Worm (Caenorhabditis elegans) whole organism, mixed stage, embryonic: ENCODE data around the gene B0302.2.

Experiments used
- M03D4.4 ChIP-seq: sonication (generic microtip); optimal IDR thresholded peaks from 2 replicates; lab custom pipeline; 2017; ENCODE audit warnings: mild to moderate bottlenecking, missing genetic modification characterization, missing compliant biosample characterization
- ceh-39 ChIP-seq: fragments of 150-350 bp; optimal IDR thresholded peaks from 2 replicates; lab custom pipeline; 2014; ENCODE audit warnings: missing biosample characterization, missing genetic modification characterization
- elt-1 ChIP-seq: sonication (generic microtip); optimal IDR thresholded peaks from 2 replicates; lab custom pipeline; 2017; ENCODE audit warnings: missing genetic modification characterization, mild to moderate bottlenecking, missing compliant biosample characterization, antibody characterized with exemption, moderate library complexity, borderline replicate concordance; ENCODE audit not compliant: insufficient read depth
- lin-13 ChIP-seq: fragments of 150-350 bp; optimal IDR thresholded peaks from 2 replicates; lab custom pipeline; 2014; ENCODE audit warnings: missing biosample characterization, missing genetic modification characterization
- lin-32 ChIP-seq: fragments of 200-800 bp; sonication (Bioruptor generic); optimal IDR thresholded peaks from 2 replicates; lab custom pipeline; 2018; ENCODE audit warnings: mild to moderate bottlenecking, missing genetic modification characterization, missing compliant biosample characterization
- mls-2 ChIP-seq: sonication (generic microtip); optimal IDR thresholded peaks from 2 replicates; lab custom pipeline; 2016; ENCODE audit warnings: mild to moderate bottlenecking, missing genetic modification characterization, moderate library complexity, missing compliant biosample characterization
- nhr-237 ChIP-seq: fragments of 150-350 bp; optimal IDR thresholded peaks from 2 replicates; lab custom pipeline; 2014; ENCODE audit warnings: missing biosample characterization, missing genetic modification characterization
- nhr-28 ChIP-seq: fragments of 150-350 bp; optimal IDR thresholded peaks from 2 replicates; lab custom pipeline; 2014; ENCODE audit warnings: missing biosample characterization, missing genetic modification characterization
- pha-4 ChIP-seq: fragments of 150-350 bp; optimal IDR thresholded peaks from 2 replicates; lab custom pipeline; 2018; ENCODE audit warnings: missing biosample characterization, missing genetic modification reagents, missing genetic modification characterization
- sptf-1 ChIP-seq: sonication (generic microtip); optimal IDR thresholded peaks from 2 replicates; lab custom pipeline; 2017; ENCODE audit warnings: mild to moderate bottlenecking, missing genetic modification characterization, moderate library complexity, missing compliant biosample characterization
- unc-39 ChIP-seq: fragments of 150-350 bp; optimal IDR thresholded peaks from 2 replicates; lab custom pipeline; 2014; ENCODE audit warnings: missing biosample characterization, missing genetic modification characterization
- zip-8 ChIP-seq: fragments of 150-350 bp; optimal IDR thresholded peaks from 2 replicates; lab custom pipeline; 2014; ENCODE audit warnings: missing biosample characterization, missing genetic modification characterization
- ztf-11 ChIP-seq: fragments of 150-350 bp; optimal IDR thresholded peaks from 2 replicates; lab custom pipeline; 2014; ENCODE audit warnings: missing biosample characterization, missing genetic modification characterization

- TF ChIP-seq M03D4.4 (tag; lab: Kevin White, UChicago) = no peak
- no peak for TF ChIP-seq lin-13 (tag; lab: Kevin White, UChicago)
- no peak for TF ChIP-seq nhr-28 (tag; lab: Kevin White, UChicago)
- TF ChIP-seq nhr-237 (tag; lab: Kevin White, UChicago) = no peak
- TF ChIP-seq unc-39 (tag; lab: Kevin White, UChicago) = no peak
- no peak for TF ChIP-seq ztf-11 (tag; lab: Kevin White, UChicago)
- no peak for TF ChIP-seq pha-4 (tag; lab: Kevin White, UChicago)
- TF ChIP-seq lin-32 (GFP tag; lab: Kevin White, UChicago) = no peak
- no peak for TF ChIP-seq mls-2
- TF ChIP-seq elt-1 (tag; lab: Kevin White, UChicago) = no peak
- TF ChIP-seq zip-8 (tag; lab: Kevin White, UChicago) = no peak
- no peak for TF ChIP-seq sptf-1 (tag; lab: Kevin White, UChicago)
- TF ChIP-seq ceh-39 (tag; lab: Kevin White, UChicago) = no peak
These were observed 19.5 kb downstream of the B0302.2 start for ce11 chrX:17197824-17198223.
